Worm (Caenorhabditis elegans) whole organism, L4/young adult: ENCODE measurements around the gene ugt-41.

Experiments used
- W03F9.2 ChIP-seq: fragments of 150-350 bp; optimal IDR thresholded peaks from 2 replicates; lab custom pipeline; 2014; ENCODE audit warnings: missing biosample characterization, missing genetic modification characterization
- dao-5 ChIP-seq: sonication (generic microtip); optimal IDR thresholded peaks from 2 replicates; lab custom pipeline; 2016; ENCODE audit warnings: missing genotype, missing genetic modification characterization, moderate library complexity, missing compliant biosample characterization
- him-1 ChIP-seq: sonication (generic microtip); optimal IDR thresholded peaks from 2 replicates; lab custom pipeline; 2016; ENCODE audit warnings: missing genotype, missing genetic modification reagents, missing genetic modification characterization, missing compliant biosample characterization

The ugt-41 gene

ce11 chrV:7175201-7175600 is 11.8 kb upstream of the ugt-41 start, which contains the start of gene lgc-39:
Gene lgc-39 (plus strand): TSS chrV:7175501.
- TF ChIP-seq him-1 (tag; lab: Kevin White, UChicago) (no peak), dao-5 (tag; lab: Kevin White, UChicago) (no peak), W03F9.2 (tag; lab: Kevin White, UChicago) (no peak)

- TF ChIP-seq him-1 (tag; lab: Kevin White, UChicago) = no peak
- TF ChIP-seq W03F9.2 (tag; lab: Kevin White, UChicago) = no peak
- no peak for TF ChIP-seq dao-5 (tag; lab: Kevin White, UChicago)
These were observed 3.3 kb upstream of the ugt-41 start, which contains the start of gene ugt-36 for ce11 chrV:7166709-7167108. Gene ugt-36 (plus strand): TSS chrV:7167009.

ce11 chrV:7164210-7164609 is 815 bp upstream of the ugt-41 start, which contains the start of gene srh-83:
Gene srh-83 (plus strand): TSS chrV:7164510.
- TF ChIP-seq him-1 (tag; lab: Kevin White, UChicago) (no peak), W03F9.2 (tag; lab: Kevin White, UChicago) (no peak), dao-5 (tag; lab: Kevin White, UChicago) (no peak)

ce11 chrV:7159391-7159790 is 4.0 kb downstream of the ugt-41 start, which contains the start of gene str-204:
Gene str-204 (plus strand): TSS chrV:7159691.
- TF ChIP-seq him-1 (tag; lab: Kevin White, UChicago) = no peak
- no peak for TF ChIP-seq W03F9.2 (tag; lab: Kevin White, UChicago)
- TF ChIP-seq dao-5 (tag; lab: Kevin White, UChicago) = no peak

DNA sequence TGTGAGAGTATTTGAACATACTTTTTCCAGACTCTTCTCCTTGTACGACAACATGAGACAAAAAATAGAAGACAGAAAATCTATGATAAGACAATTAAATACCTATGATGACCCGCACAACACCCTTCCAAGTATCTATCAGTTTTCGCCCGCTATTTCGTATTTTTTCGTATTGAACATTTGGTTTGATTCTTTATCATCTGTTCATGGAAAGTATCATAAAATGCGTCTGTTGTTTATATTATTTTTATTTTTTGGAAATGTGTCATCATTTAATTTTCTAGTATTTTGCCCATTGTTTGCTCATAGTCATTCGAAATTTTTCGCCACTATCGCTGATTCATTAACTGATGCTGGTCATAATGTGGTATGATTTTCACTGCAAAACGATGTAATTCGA is 6.3 kb downstream of the ugt-41 start, which contains the start of gene ugt-39:
Gene ugt-39 (plus strand): TSS at position 54 of the 400 bp plus-strand sequence.
- TF ChIP-seq him-1 (tag; lab: Kevin White, UChicago) (no peak), dao-5 (tag; lab: Kevin White, UChicago) (no peak), W03F9.2 (tag; lab: Kevin White, UChicago) (no peak)

ce11 chrV:7156079-7156478 is 7.3 kb downstream of the ugt-41 start, which contains the start of gene F10D2.10:
Gene F10D2.10 (minus strand): TSS chrV:7156179.
- no peak for TF ChIP-seq dao-5 (tag; lab: Kevin White, UChicago)
- TF ChIP-seq W03F9.2 (tag; lab: Kevin White, UChicago) = no peak
- TF ChIP-seq him-1 (tag; lab: Kevin White, UChicago) = no peak

ce11 chrV:7153046-7153445 is 10.3 kb downstream of the ugt-41 start, which contains the start of gene fat-7:
Gene fat-7 (minus strand): TSS chrV:7153146.
- no peak for TF ChIP-seq dao-5 (tag; lab: Kevin White, UChicago)
- no peak for TF ChIP-seq W03F9.2 (tag; lab: Kevin White, UChicago)
- no peak for TF ChIP-seq him-1 (tag; lab: Kevin White, UChicago)

DNA sequence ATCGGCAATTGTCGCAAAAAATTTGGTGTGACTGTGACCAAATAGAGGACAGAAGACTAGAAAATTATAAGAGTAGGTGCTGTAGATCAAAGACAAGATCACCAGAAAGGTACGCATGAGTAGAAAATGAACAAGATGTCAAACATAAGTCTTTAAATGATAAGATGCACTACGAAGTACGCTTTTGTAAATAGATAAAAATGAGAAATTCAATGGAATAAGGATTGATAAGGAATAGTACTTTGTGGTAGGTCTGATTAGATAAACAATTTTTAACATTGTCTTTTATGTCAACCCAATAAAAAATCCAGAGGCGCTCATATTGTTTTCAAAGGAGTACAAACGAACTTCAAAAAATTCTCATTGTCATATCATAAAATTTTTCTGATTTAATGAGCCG is 12.8 kb downstream of the ugt-41 start, which contains the start of gene F10D2.8:
Gene F10D2.8 (minus strand): TSS at position 145 of the 400 bp plus-strand sequence.
- TF ChIP-seq him-1 (tag; lab: Kevin White, UChicago) (no peak), dao-5 (tag; lab: Kevin White, UChicago) (no peak), W03F9.2 (tag; lab: Kevin White, UChicago) (no peak)

DNA sequence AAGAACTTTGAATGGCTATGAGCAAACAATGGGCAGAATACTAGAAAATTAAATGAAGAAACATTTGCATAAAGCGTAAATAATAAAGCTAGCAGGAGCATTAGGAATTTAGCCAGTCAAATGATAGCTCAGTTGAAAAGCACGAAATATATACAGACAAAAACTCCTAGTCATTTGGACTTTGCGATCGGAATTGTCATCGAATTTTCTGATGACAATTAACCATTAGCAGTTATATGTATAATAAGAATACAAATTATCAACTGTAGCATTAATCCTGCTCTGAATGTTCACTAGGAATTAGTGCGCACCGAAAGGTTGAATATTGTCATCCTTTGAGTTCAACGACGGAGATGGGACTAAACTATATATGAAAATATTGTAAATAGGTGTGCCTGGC is 16.0 kb downstream of the ugt-41 start, which contains the start of gene ugt-38:
Gene ugt-38 (minus strand): TSS at position 101 of the 400 bp plus-strand sequence.
- no peak for TF ChIP-seq him-1 (tag; lab: Kevin White, UChicago)
- no peak for TF ChIP-seq W03F9.2 (tag; lab: Kevin White, UChicago)
- TF ChIP-seq dao-5 (tag; lab: Kevin White, UChicago) = no peak

- TF ChIP-seq W03F9.2 (tag; lab: Kevin White, UChicago) (no peak), dao-5 (tag; lab: Kevin White, UChicago) (no peak), him-1 (tag; lab: Kevin White, UChicago) (no peak)
These were observed 18.0 kb downstream of the ugt-41 start, which contains the start of gene ugt-37 for ce11 chrV:7145250-7145850. Gene ugt-37 (minus strand): TSS chrV:7145318.

- TF ChIP-seq dao-5 (tag; lab: Kevin White, UChicago) (no peak), W03F9.2 (tag; lab: Kevin White, UChicago) (no peak), him-1 (tag; lab: Kevin White, UChicago) (no peak)
These were observed 20.7 kb downstream of the ugt-41 start for ce11 chrV:7142661-7143060.

ce11 chrV:7141864-7142263 is 21.5 kb downstream of the ugt-41 start, which contains the start of gene ugt-40:
Gene ugt-40 (minus strand): TSS chrV:7141964.
- no peak for TF ChIP-seq him-1 (tag; lab: Kevin White, UChicago)
- no peak for TF ChIP-seq dao-5 (tag; lab: Kevin White, UChicago)
- TF ChIP-seq W03F9.2 (tag; lab: Kevin White, UChicago) = no peak

DNA sequence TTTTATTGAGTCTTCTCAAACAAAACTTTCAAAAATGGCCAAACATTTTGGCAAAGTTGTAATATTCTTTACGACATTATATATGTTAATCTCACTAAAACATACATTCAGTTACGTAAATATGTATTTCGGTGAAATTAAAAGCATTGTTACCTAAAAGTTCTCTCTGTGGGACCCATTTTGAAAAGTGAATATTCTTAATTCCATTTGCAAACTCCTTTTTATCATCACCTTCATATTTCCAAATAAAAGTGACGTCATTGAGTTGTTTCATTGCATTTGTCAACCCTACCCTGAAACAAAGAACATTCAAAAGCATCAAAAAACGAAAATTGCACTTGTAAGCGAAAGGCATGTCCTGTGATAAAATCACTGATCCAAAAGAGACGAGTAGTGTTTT is 23.0 kb downstream of the ugt-41 start:
- TF ChIP-seq him-1 (tag; lab: Kevin White, UChicago) (no peak), dao-5 (tag; lab: Kevin White, UChicago) (no peak), W03F9.2 (tag; lab: Kevin White, UChicago) (no peak)
